ENCODE assay signal across 1 fruit fly cellular context in genomic region chr3L:22065694-22066093, dm6.
A peak's percentile ranks its signal among the peaks of the same experiment; 100 is the strongest.
TF ChIP-seq lines count a peak whose summit lies in the region.

TSS of gene CG14561 (plus strand) at chr3L:22065907.

TF ChIP-seq in whole organism, embryonic, 481 proteins besides CTCF, POLR2A, EP300 and RAD21 (continued from another document):
- TF ChIP-seq twi (tag; optimal IDR thresholded peaks at IDR 0.05; lab: Kevin White, UChicago), result peak; percentile 7
- no peak for TF ChIP-seq ab (GFP tag; optimal IDR thresholded peaks at IDR 0.05; lab: Kevin White, UChicago)
- no peak for TF ChIP-seq Oli (tag; optimal IDR thresholded peaks at IDR 0.05; lab: Kevin White, UChicago)
- TF ChIP-seq bowl (GFP tag; IDR thresholded peaks at IDR 0.05; lab: Robert Waterston, UW), result no peak
- peak; percentile 87 for TF ChIP-seq zen2 (GFP tag; IDR thresholded peaks at IDR 0.05; lab: Robert Waterston, UW; ENCODE audit: partially characterized antibody)
- TF ChIP-seq al (GFP tag; IDR thresholded peaks at IDR 0.05; lab: Robert Waterston, UW), result no peak
- no peak for TF ChIP-seq Fer2 (tag; optimal IDR thresholded peaks at IDR 0.05; lab: Kevin White, UChicago)
- TF ChIP-seq E2f2 (GFP tag; IDR thresholded peaks at IDR 0.05; lab: Robert Waterston, UW), result peak; percentile 78
- TF ChIP-seq esg (GFP tag; conservative IDR thresholded peaks at IDR 0.05; lab: Robert Waterston, UW), result no peak
- peak in 1 of 2 experiments; percentile 36 for TF ChIP-seq tll (GFP tag; optimal IDR thresholded peaks at IDR 0.05; lab: Kevin White, UChicago)
- TF ChIP-seq row (GFP tag; IDR thresholded peaks at IDR 0.05; lab: Robert Waterston, UW), result peak; percentile 80
- no peak for TF ChIP-seq CG11398 (GFP tag; optimal IDR thresholded peaks at IDR 0.05; lab: Kevin White, UChicago)
- 0 out of 3 replicates have a peak, but pooled peaks have one; percentile 29 for TF ChIP-seq Dbx (GFP tag; IDR thresholded peaks at IDR 0.05; lab: Robert Waterston, UW)
- TF ChIP-seq CG34422 (GFP tag; IDR thresholded peaks at IDR 0.05; lab: Robert Waterston, UW), result peak; percentile 46; the same call in 2 of the 3 replicates
- peak; percentile 50 for TF ChIP-seq cad (GFP tag; optimal IDR thresholded peaks at IDR 0.05; lab: Kevin White, UChicago)
- TF ChIP-seq CG12659 (GFP tag; optimal IDR thresholded peaks at IDR 0.05; lab: Kevin White, UChicago), result peak; percentile 54
- peak; percentile 16 for TF ChIP-seq CG12391 (tag; optimal IDR thresholded peaks at IDR 0.05; lab: Kevin White, UChicago)
- TF ChIP-seq CG9797 (GFP tag; optimal IDR thresholded peaks at IDR 0.05; lab: Kevin White, UChicago), result peak; percentile 45
- peak; percentile 39 for TF ChIP-seq HmgZ (tag; optimal IDR thresholded peaks at IDR 0.05; lab: Kevin White, UChicago)
- no peak for TF ChIP-seq stc (GFP tag; IDR thresholded peaks at IDR 0.05; lab: Robert Waterston, UW)
- peak; percentile 78 for TF ChIP-seq pzg (GFP tag; optimal IDR thresholded peaks at IDR 0.05; lab: Kevin White, UChicago)
- peak; percentile 25 for TF ChIP-seq CG3995 (GFP tag; optimal IDR thresholded peaks at IDR 0.05; lab: Kevin White, UChicago)
- peak; percentile 88 for TF ChIP-seq nerfin-2 (GFP tag; IDR thresholded peaks at IDR 0.05; lab: Robert Waterston, UW; ENCODE audit: partially characterized antibody)
- TF ChIP-seq CG7357 (GFP tag; IDR thresholded peaks at IDR 0.05; lab: Robert Waterston, UW), result no peak
- peak; percentile 3 for TF ChIP-seq CG13624 (GFP tag; optimal IDR thresholded peaks at IDR 0.05; lab: Kevin White, UChicago)
- TF ChIP-seq Poxn (GFP tag; IDR thresholded peaks at IDR 0.05; lab: Robert Waterston, UW), result no peak
- TF ChIP-seq Sry-δ (GFP tag; optimal IDR thresholded peaks at IDR 0.05; lab: Kevin White, UChicago), result peak; percentile 97
- peak; percentile 71 for TF ChIP-seq trem (tag; optimal IDR thresholded peaks at IDR 0.05; lab: Kevin White, UChicago)
- TF ChIP-seq ara (GFP tag; IDR thresholded peaks at IDR 0.05; lab: Robert Waterston, UW), result peak; percentile 25; the same call in 1 of the 2 replicates
- TF ChIP-seq HLH54F (GFP tag; optimal IDR thresholded peaks at IDR 0.05; lab: Kevin White, UChicago), result peak; percentile 26
- no peak for TF ChIP-seq lab (GFP tag; optimal IDR thresholded peaks at IDR 0.05; lab: Kevin White, UChicago)
- TF ChIP-seq vnd (GFP tag; IDR thresholded peaks at IDR 0.05; lab: Robert Waterston, UW; ENCODE audit: partially characterized antibody), result peak; percentile 90
- TF ChIP-seq CG7745 (tag; optimal IDR thresholded peaks at IDR 0.05; lab: Kevin White, UChicago), result no peak
- TF ChIP-seq Gug (GFP tag; IDR thresholded peaks at IDR 0.05; lab: Robert Waterston, UW), result peak; percentile 45; the same call in 2 of the 4 replicates
- peak; percentile 87 for TF ChIP-seq CG34224 (GFP tag; IDR thresholded peaks at IDR 0.05; lab: Robert Waterston, UW; ENCODE audit: partially characterized antibody)
- TF ChIP-seq tup (GFP tag; optimal IDR thresholded peaks at IDR 0.05; lab: Kevin White, UChicago), result no peak
- TF ChIP-seq CG7928 (GFP tag; optimal IDR thresholded peaks at IDR 0.05; lab: Kevin White, UChicago), result no peak
- TF ChIP-seq CG6791 (GFP tag; IDR thresholded peaks at IDR 0.05; lab: Robert Waterston, UW; ENCODE audit: partially characterized antibody), result peak; percentile 96
- peak; percentile 34; the same call in 1 of the 2 replicates for TF ChIP-seq cas (GFP tag; IDR thresholded peaks at IDR 0.05; lab: Robert Waterston, UW)
- TF ChIP-seq Nf-YB (GFP tag; optimal IDR thresholded peaks at IDR 0.05; lab: Kevin White, UChicago), result no peak
- TF ChIP-seq CG8290 (GFP tag; optimal IDR thresholded peaks at IDR 0.05; lab: Kevin White, UChicago), result peak; percentile 34
- TF ChIP-seq CG8290 (tag; optimal IDR thresholded peaks at IDR 0.05; lab: Kevin White, UChicago), result peak; percentile 3 to 76
- TF ChIP-seq gfzf (GFP tag; optimal IDR thresholded peaks at IDR 0.05; lab: Kevin White, UChicago), result peak; percentile 40
- no peak for TF ChIP-seq Eip74EF (GFP tag; optimal IDR thresholded peaks at IDR 0.05; lab: Kevin White, UChicago)
- TF ChIP-seq CG30431 (GFP tag; optimal IDR thresholded peaks at IDR 0.05; lab: Kevin White, UChicago), result no peak
- no peak for TF ChIP-seq CG6765 (GFP tag; optimal IDR thresholded peaks at IDR 0.05; lab: Kevin White, UChicago)
- TF ChIP-seq CG14014 (GFP tag; IDR thresholded peaks at IDR 0.05; lab: Robert Waterston, UW), result no peak
- TF ChIP-seq aop (GFP tag; IDR thresholded peaks at IDR 0.05; lab: Robert Waterston, UW), result no peak
- TF ChIP-seq CG13123 (GFP tag; optimal IDR thresholded peaks at IDR 0.05; lab: Kevin White, UChicago), result no peak
- no peak for TF ChIP-seq CG18764 (GFP tag; optimal IDR thresholded peaks at IDR 0.05; lab: Kevin White, UChicago)
- TF ChIP-seq B-H2 (GFP tag; optimal IDR thresholded peaks at IDR 0.05; lab: Kevin White, UChicago), result peak; percentile 13
- peak; percentile 86 for TF ChIP-seq Med (GFP tag; lab: Kevin White, UChicago)
- peak; percentile 37 for TF ChIP-seq gcm (GFP tag; optimal IDR thresholded peaks at IDR 0.05; lab: Kevin White, UChicago)
- TF ChIP-seq CG2199 (GFP tag; IDR thresholded peaks at IDR 0.05; lab: Robert Waterston, UW), result peak; percentile 100
- peak; percentile 75 for TF ChIP-seq CG4360 (GFP tag; IDR thresholded peaks at IDR 0.05; lab: Robert Waterston, UW)
- peak; percentile 17 for TF ChIP-seq nmo (GFP tag; optimal IDR thresholded peaks at IDR 0.05; lab: Kevin White, UChicago)
- peak; percentile 28 for TF ChIP-seq gro (GFP tag; optimal IDR thresholded peaks at IDR 0.05; lab: Kevin White, UChicago)
- peak; percentile 63 for TF ChIP-seq HmgD (GFP tag; optimal IDR thresholded peaks at IDR 0.05; lab: Kevin White, UChicago)
- no peak for TF ChIP-seq CG1832 (GFP tag; optimal IDR thresholded peaks at IDR 0.05; lab: Kevin White, UChicago)
- peak; percentile 10 for TF ChIP-seq CG4282 (GFP tag; optimal IDR thresholded peaks at IDR 0.05; lab: Kevin White, UChicago)
- peak; percentile 92 for TF ChIP-seq mld (GFP tag; IDR thresholded peaks at IDR 0.05; lab: Robert Waterston, UW; ENCODE audit: partially characterized antibody)
- TF ChIP-seq CG14667 (GFP tag; IDR thresholded peaks at IDR 0.05; lab: Robert Waterston, UW), result no peak
- TF ChIP-seq CG14050 (GFP tag; IDR thresholded peaks at IDR 0.05; lab: Robert Waterston, UW), result no peak
- peak; percentile 46 for TF ChIP-seq zen (tag; optimal IDR thresholded peaks at IDR 0.05; lab: Kevin White, UChicago)
- peak; percentile 64 for TF ChIP-seq Rfx (GFP tag; IDR thresholded peaks at IDR 0.05; lab: Robert Waterston, UW)
- peak; percentile 80 for TF ChIP-seq CG2129 (GFP tag; IDR thresholded peaks at IDR 0.05; lab: Robert Waterston, UW; ENCODE audit: partially characterized antibody)
- TF ChIP-seq Ada2b (GFP tag; IDR thresholded peaks at IDR 0.05; lab: Robert Waterston, UW), result no peak
- no peak for TF ChIP-seq Lpt (GFP tag; optimal IDR thresholded peaks at IDR 0.05; lab: Kevin White, UChicago)
- peak; percentile 19 for TF ChIP-seq Antp (GFP tag; optimal IDR thresholded peaks at IDR 0.05; lab: Kevin White, UChicago)
- TF ChIP-seq slbo (GFP tag; IDR thresholded peaks at IDR 0.05; lab: Robert Waterston, UW), result peak; percentile 47; the same call in 1 of the 2 replicates
- peak; percentile 88 for TF ChIP-seq hb (GFP tag; IDR thresholded peaks at IDR 0.05; lab: Robert Waterston, UW; ENCODE audit: partially characterized antibody)
- peak; percentile 96 for TF ChIP-seq CG16813 (GFP tag; IDR thresholded peaks at IDR 0.05; lab: Robert Waterston, UW; ENCODE audit: partially characterized antibody)
- no peak for TF ChIP-seq peb (GFP tag; IDR thresholded peaks at IDR 0.05; lab: Robert Waterston, UW)
- TF ChIP-seq CG3726 (GFP tag; IDR thresholded peaks at IDR 0.05; lab: Robert Waterston, UW), result no peak
- TF ChIP-seq CG42726 (GFP tag; IDR thresholded peaks at IDR 0.05; lab: Robert Waterston, UW; ENCODE audit: partially characterized antibody), result peak; percentile 94
- TF ChIP-seq bigmax (GFP tag; optimal IDR thresholded peaks at IDR 0.05; lab: Kevin White, UChicago), result peak; percentile 56
- TF ChIP-seq Ets65A (GFP tag; lab: Kevin White, UChicago), result no peak
- TF ChIP-seq fu2 (GFP tag; optimal IDR thresholded peaks at IDR 0.05; lab: Kevin White, UChicago), result peak; percentile 22
- 0 out of 2 replicates have a peak, but pooled peaks have one; percentile 12 for TF ChIP-seq sob (GFP tag; IDR thresholded peaks at IDR 0.05; lab: Robert Waterston, UW)
- TF ChIP-seq CG11247 (GFP tag; IDR thresholded peaks at IDR 0.05; lab: Robert Waterston, UW), result no peak
- TF ChIP-seq CoRest (tag; optimal IDR thresholded peaks at IDR 0.05; lab: Kevin White, UChicago), result peak; percentile 31
- peak; percentile 23 for TF ChIP-seq CG30403 (GFP tag; optimal IDR thresholded peaks at IDR 0.05; lab: Kevin White, UChicago)
- TF ChIP-seq E2f1 (GFP tag; IDR thresholded peaks at IDR 0.05; lab: Robert Waterston, UW), result no peak
- no peak for TF ChIP-seq Dfd (GFP tag; optimal IDR thresholded peaks at IDR 0.05; lab: Kevin White, UChicago)
- peak; percentile 51 for TF ChIP-seq Dref (GFP tag; IDR thresholded peaks at IDR 0.05; lab: Robert Waterston, UW)
- TF ChIP-seq Sry-β (GFP tag; optimal IDR thresholded peaks at IDR 0.05; lab: Kevin White, UChicago), result peak; percentile 61
- no peak for TF ChIP-seq CG7556 (GFP tag; optimal IDR thresholded peaks at IDR 0.05; lab: Kevin White, UChicago)
- peak; percentile 93 for TF ChIP-seq sna (GFP tag; IDR thresholded peaks at IDR 0.05; lab: Robert Waterston, UW; ENCODE audit: partially characterized antibody)
- no peak for TF ChIP-seq NC2α (GFP tag; optimal IDR thresholded peaks at IDR 0.05; lab: Kevin White, UChicago)
- TF ChIP-seq tin (GFP tag; optimal IDR thresholded peaks at IDR 0.05; lab: Kevin White, UChicago), result peak; percentile 34
- TF ChIP-seq Bgb (GFP tag; IDR thresholded peaks at IDR 0.05; lab: Robert Waterston, UW; ENCODE audit: partially characterized antibody), result peak; percentile 97
- no peak for TF ChIP-seq Spps (tag; optimal IDR thresholded peaks at IDR 0.05; lab: Kevin White, UChicago)
- no peak for TF ChIP-seq sim (GFP tag; IDR thresholded peaks at IDR 0.05; lab: Robert Waterston, UW)
- peak; percentile 65 for TF ChIP-seq CG17829 (tag; optimal IDR thresholded peaks at IDR 0.05; lab: Kevin White, UChicago)
- peak in 1 of 2 experiments; percentile 39 for TF ChIP-seq chif (GFP tag; optimal IDR thresholded peaks at IDR 0.05; lab: Kevin White, UChicago)
- TF ChIP-seq ato (GFP tag; IDR thresholded peaks at IDR 0.05; lab: Robert Waterston, UW; ENCODE audit: partially characterized antibody), result peak; percentile 84
